Fruit fly (Drosophila melanogaster): ENCODE data around the gene Orct.

Gene Orct

DNA sequence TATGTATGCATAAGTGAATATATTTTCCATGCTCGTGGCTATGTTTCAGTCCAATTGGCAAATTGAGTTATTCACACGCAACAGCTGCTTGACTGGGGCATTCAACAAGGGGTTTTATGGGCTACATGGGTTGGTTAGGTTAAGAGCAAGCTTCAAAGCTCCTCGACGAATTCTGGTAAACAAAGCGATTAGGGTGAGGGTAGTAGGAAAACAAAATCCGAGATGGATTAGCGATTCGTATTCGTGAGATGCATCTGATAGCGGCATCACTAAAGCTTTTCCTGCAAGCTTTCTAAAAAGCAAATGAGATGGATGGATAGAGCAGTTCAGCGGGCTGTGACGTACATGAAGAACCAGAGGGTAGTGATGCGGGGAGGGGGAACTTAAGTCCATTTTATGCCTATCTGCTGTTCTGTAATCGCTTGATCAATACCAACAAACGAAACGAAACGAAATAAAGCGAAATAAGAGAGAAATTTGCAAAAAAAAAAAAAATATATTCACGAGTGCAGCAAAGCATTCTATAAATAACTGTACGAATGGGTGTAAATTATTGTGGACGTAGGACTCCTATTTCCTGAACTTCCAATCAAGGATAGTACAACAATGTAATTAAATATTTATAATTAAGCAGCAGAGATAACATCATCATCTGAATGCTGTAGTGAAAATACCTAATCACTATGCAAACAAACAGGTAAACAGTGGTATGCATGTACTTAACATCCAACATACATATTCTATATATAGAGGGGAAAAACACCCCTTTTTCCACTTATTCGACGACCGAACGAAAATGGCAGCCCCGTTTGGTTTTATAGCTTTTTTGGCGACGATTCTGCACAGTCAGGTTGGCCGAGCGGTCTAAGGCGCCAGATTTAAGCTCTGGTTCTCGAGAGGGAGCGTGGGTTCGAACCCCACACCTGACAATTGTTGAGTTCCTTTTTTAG, 11.4 kb upstream of the Orct start:
- TF ChIP-seq kni (GFP tag; optimal IDR thresholded peaks at IDR 0.05) = no peak
- TF ChIP-seq CG11093 (GFP tag; IDR thresholded peaks at IDR 0.05) = no peak
- TF ChIP-seq Doc2 (GFP tag; IDR thresholded peaks at IDR 0.05) = no peak
- no peak for TF ChIP-seq cwo (GFP tag; optimal IDR thresholded peaks at IDR 0.05)
- no peak for TF ChIP-seq knrl (GFP tag; IDR thresholded peaks at IDR 0.05; ENCODE audit: partially characterized antibody)
- TF ChIP-seq CG18599 (GFP tag; optimal IDR thresholded peaks at IDR 0.05) = no peak
- no peak for TF ChIP-seq sd (tag; optimal IDR thresholded peaks at IDR 0.05)
- TF ChIP-seq HHEX (GFP tag; optimal IDR thresholded peaks at IDR 0.05) = peak; percentile 25
- TF ChIP-seq lab (GFP tag; optimal IDR thresholded peaks at IDR 0.05) = peak; percentile 32
- TF ChIP-seq danr (GFP tag; IDR thresholded peaks at IDR 0.05) = no peak
- no peak for TF ChIP-seq ac (GFP tag; optimal IDR thresholded peaks at IDR 0.05)
- no peak for TF ChIP-seq mam (GFP tag; optimal IDR thresholded peaks at IDR 0.05)
- TF ChIP-seq CG14667 (GFP tag; IDR thresholded peaks at IDR 0.05) = no peak
- TF ChIP-seq Nf-YA (GFP tag; IDR thresholded peaks at IDR 0.05) = no peak
- no peak for TF ChIP-seq gfzf (GFP tag; optimal IDR thresholded peaks at IDR 0.05)
- TF ChIP-seq zfh1 (GFP tag; IDR thresholded peaks at IDR 0.05) = no peak
- TF ChIP-seq MBD-R2 (GFP tag; IDR thresholded peaks at IDR 0.05) = no peak
- TF ChIP-seq HmgZ (tag; optimal IDR thresholded peaks at IDR 0.05) = peak; percentile 22
- no peak for TF ChIP-seq pnt (GFP tag; optimal IDR thresholded peaks at IDR 0.05)
- no peak for TF ChIP-seq Fer2 (tag; optimal IDR thresholded peaks at IDR 0.05)
- 0 out of 3 replicates have a peak, but pooled peaks have one; percentile 6 for TF ChIP-seq CG6791 (GFP tag; IDR thresholded peaks at IDR 0.05; ENCODE audit: partially characterized antibody)
- TF ChIP-seq bbx (GFP tag; IDR thresholded peaks at IDR 0.05; ENCODE audit: partially characterized antibody) = peak; percentile 18; the same call in 1 of the 2 replicates
- TF ChIP-seq jing (GFP tag; optimal IDR thresholded peaks at IDR 0.05) = no peak
- TF ChIP-seq CG3995 (GFP tag; optimal IDR thresholded peaks at IDR 0.05) = no peak
- no peak for TF ChIP-seq wor (GFP tag; IDR thresholded peaks at IDR 0.05)
- TF ChIP-seq ftz-f1 (GFP tag; optimal IDR thresholded peaks at IDR 0.05) = no peak
- peak; percentile 33 for TF ChIP-seq CG13296 (GFP tag; optimal IDR thresholded peaks at IDR 0.05)
- TF ChIP-seq CG3407 (GFP tag; optimal IDR thresholded peaks at IDR 0.05) = no peak
- peak; percentile 97 for TF ChIP-seq Bdp1 (GFP tag; optimal IDR thresholded peaks at IDR 0.05)
- no peak for TF ChIP-seq CG32772 (GFP tag; IDR thresholded peaks at IDR 0.05)
- TF ChIP-seq CG4424 (GFP tag; optimal IDR thresholded peaks at IDR 0.05) = no peak
- TF ChIP-seq CG4730 (GFP tag; IDR thresholded peaks at IDR 0.05) = no peak
- TF ChIP-seq Mad (GFP tag; optimal IDR thresholded peaks at IDR 0.05) = no peak
- no peak for TF ChIP-seq seq (GFP tag; IDR thresholded peaks at IDR 0.05)
- no peak for TF ChIP-seq al (GFP tag; IDR thresholded peaks at IDR 0.05)
- TF ChIP-seq gem (tag; optimal IDR thresholded peaks at IDR 0.05) = no peak
- no peak for TF ChIP-seq CG17361 (GFP tag; IDR thresholded peaks at IDR 0.05)
- no peak for TF ChIP-seq Lim3 (GFP tag; IDR thresholded peaks at IDR 0.05)
- TF ChIP-seq pan (optimal IDR thresholded peaks at IDR 0.05) = no peak
- no peak for TF ChIP-seq pan (GFP tag; optimal IDR thresholded peaks at IDR 0.05 in 1 of 2, IDR thresholded peaks at IDR 0.05 in 1 of 2)
- TF ChIP-seq gt (GFP tag; IDR thresholded peaks at IDR 0.05) = no peak
- TF ChIP-seq H2.0 (GFP tag; IDR thresholded peaks at IDR 0.05) = no peak
- no peak for TF ChIP-seq CG8290 (GFP tag; optimal IDR thresholded peaks at IDR 0.05)
- TF ChIP-seq CG8290 (tag; optimal IDR thresholded peaks at IDR 0.05) = peak in 1 of 2 experiments; percentile 9
- TF ChIP-seq caup (GFP tag; optimal IDR thresholded peaks at IDR 0.05; ENCODE audit: severe bottlenecking) = no peak
- no peak for TF ChIP-seq dm (GFP tag; optimal IDR thresholded peaks at IDR 0.05)
- TF ChIP-seq CG8388 (GFP tag; optimal IDR thresholded peaks at IDR 0.05) = no peak
- no peak for TF ChIP-seq CG10366 (GFP tag; IDR thresholded peaks at IDR 0.05)
- TF ChIP-seq CG6689 (GFP tag; IDR thresholded peaks at IDR 0.05) = no peak
- TF ChIP-seq CG3163 (GFP tag; optimal IDR thresholded peaks at IDR 0.05) = no peak
